Worm (Caenorhabditis elegans): ENCODE results near the gene K09D9.14.

DNA sequence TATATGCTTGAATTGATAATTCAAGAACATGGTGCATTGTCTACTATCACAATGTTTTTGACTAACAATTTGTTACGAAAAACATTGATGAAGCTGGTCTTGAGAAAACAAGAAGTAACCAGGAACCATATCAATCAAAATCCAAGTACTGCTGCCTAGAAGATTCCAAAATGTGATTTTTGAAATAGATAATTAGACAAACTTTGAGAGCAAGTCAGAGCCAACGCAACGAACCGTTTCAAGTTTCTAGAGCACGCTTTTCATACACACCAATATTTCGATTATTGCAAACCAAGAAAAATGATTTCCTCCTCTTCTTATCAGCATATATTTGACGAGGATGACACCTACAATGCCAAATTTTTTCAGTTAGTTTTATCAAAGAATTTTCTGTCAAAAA, 4.9 kb downstream of the K09D9.14 start, which contains the start of gene srw-89:
- TF ChIP-seq lin-13 (tag; optimal IDR thresholded peaks at IDR 0.05) (no peak), blmp-1 (tag; optimal IDR thresholded peaks at IDR 0.05) (no peak), ces-1 (GFP tag; optimal IDR thresholded peaks at IDR 0.05) (no peak), snpc-4 (tag; optimal IDR thresholded peaks at IDR 0.05) (no peak), unc-62 (GFP tag; optimal IDR thresholded peaks at IDR 0.05) (no peak), lsy-2 (tag; optimal IDR thresholded peaks at IDR 0.05) (no peak), elt-3 (tag; optimal IDR thresholded peaks at IDR 0.05) (no peak), sptf-1 (tag; optimal IDR thresholded peaks at IDR 0.05) (no peak), sem-2 (GFP tag; optimal IDR thresholded peaks at IDR 0.05) (no peak), elt-1 (tag; optimal IDR thresholded peaks at IDR 0.05; ENCODE audit: borderline replicate concordance, insufficient read depth) (no peak), ceh-43 (GFP tag; optimal IDR thresholded peaks at IDR 0.05) (no peak)

All from whole organism, mixed stage, embryonic.